Worm (Caenorhabditis elegans): ENCODE measurements around the gene W04B5.8.

Gene W04B5.8

DNA sequence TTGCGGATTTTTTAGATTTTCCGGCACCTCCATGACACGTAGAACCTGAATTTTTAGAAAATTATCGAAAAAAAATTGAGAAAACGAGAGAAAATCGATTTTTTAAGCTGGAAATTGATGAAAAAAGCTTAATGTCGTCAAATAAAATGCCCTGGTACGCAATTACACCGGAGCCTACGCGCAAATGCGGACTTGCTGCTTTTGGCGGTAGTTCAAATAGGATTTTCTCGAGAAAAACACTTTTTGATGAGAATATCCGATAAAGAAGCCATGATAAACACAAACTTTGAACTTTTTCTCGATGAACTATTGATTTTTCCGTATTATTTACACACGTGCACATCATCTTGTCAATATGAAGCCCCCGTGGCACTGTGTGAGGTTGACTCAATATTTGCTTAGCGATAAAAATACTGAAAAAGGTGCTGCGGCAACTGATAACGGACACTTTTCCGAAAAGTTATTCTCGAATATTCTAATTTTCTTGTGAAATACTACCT, 7.9 kb upstream of the W04B5.8 start, which contains the start of the genes W04B5.5 and W04B5.3 (continued):
- TF ChIP-seq F26F4.8 (GFP tag; conservative IDR thresholded peaks at IDR 0.05) (no peak), ceh-44 (GFP tag; IDR thresholded peaks at IDR 0.05) (no peak), lin-29 (GFP tag; IDR thresholded peaks at IDR 0.05) (no peak), nhr-48 (tag; optimal IDR thresholded peaks at IDR 0.05) (no peak), F49E8.2 (tag; optimal IDR thresholded peaks at IDR 0.05; ENCODE audit: borderline replicate concordance) (no peak), cey-2 (tag; optimal IDR thresholded peaks at IDR 0.05; ENCODE audit: borderline replicate concordance, insufficient read depth) (no peak), lin-15B (tag; optimal IDR thresholded peaks at IDR 0.05) (no peak), daf-16 (GFP tag; optimal IDR thresholded peaks at IDR 0.05) (peak in 1 of 2 experiments; percentile 23), daf-16 (tag; optimal IDR thresholded peaks at IDR 0.05) (peak; percentile 97), mep-1 (tag; optimal IDR thresholded peaks at IDR 0.05) (peak; percentile 37), unc-39 (tag; optimal IDR thresholded peaks at IDR 0.05) (no peak), ceh-20 (GFP tag; IDR thresholded peaks at IDR 0.05) (no peak), daf-8 (GFP tag; IDR thresholded peaks at IDR 0.05) (no peak), madf-5 (GFP tag; IDR thresholded peaks at IDR 0.05) (no peak), nhr-111 (GFP tag; optimal IDR thresholded peaks at IDR 0.05) (no peak), gei-8 (GFP tag; optimal IDR thresholded peaks at IDR 0.05) (no peak), ceh-32 (tag; optimal IDR thresholded peaks at IDR 0.05; ENCODE audit: poor library complexity) (no peak), dve-1 (tag; optimal IDR thresholded peaks at IDR 0.05; ENCODE audit: insufficient read depth) (peak; percentile 67), fkh-10 (GFP tag; optimal IDR thresholded peaks at IDR 0.05) (no peak), lin-38 (GFP tag; IDR thresholded peaks at IDR 0.05) (peak; percentile 65), lsy-2 (tag; optimal IDR thresholded peaks at IDR 0.05) (peak in 1 of 2 experiments; percentile 62), ZK546.5 (tag; optimal IDR thresholded peaks at IDR 0.05) (no peak), aha-1 (tag) (peak; percentile 62), tra-1 (GFP tag; IDR thresholded peaks at IDR 0.05) (no peak), mes-2 (tag; optimal IDR thresholded peaks at IDR 0.05; ENCODE audit: poor library complexity, severe bottlenecking) (peak; percentile 63), zag-1 (tag; optimal IDR thresholded peaks at IDR 0.05) (no peak), ztf-7 (tag; optimal IDR thresholded peaks at IDR 0.05) (no peak), pha-4 (GFP tag; IDR thresholded peaks at IDR 0.05) (peak; percentile 60), pha-4 (tag; optimal IDR thresholded peaks at IDR 0.05) (no peak), ceh-82 (tag; optimal IDR thresholded peaks at IDR 0.05) (no peak), hmg-1.1 (GFP tag; IDR thresholded peaks at IDR 0.05) (no peak), snpc-4 (tag; optimal IDR thresholded peaks at IDR 0.05) (no peak), nhr-237 (tag; optimal IDR thresholded peaks at IDR 0.05) (no peak), mdt-29 (GFP tag; IDR thresholded peaks at IDR 0.05) (0 out of 2 replicates have a peak, but pooled peaks have one; percentile 14), nhr-42 (GFP tag; IDR thresholded peaks at IDR 0.05) (no peak), mxl-3 (GFP tag; optimal IDR thresholded peaks at IDR 0.05) (peak; percentile 20), nhr-11 (tag; optimal IDR thresholded peaks at IDR 0.05) (no peak), lin-1 (GFP tag; IDR thresholded peaks at IDR 0.05) (no peak), F37D6.2 (tag; optimal IDR thresholded peaks at IDR 0.05) (no peak), hlh-11 (tag; optimal IDR thresholded peaks at IDR 0.05) (peak; percentile 57), lir-3 (tag; optimal IDR thresholded peaks at IDR 0.05) (no peak), ztf-11 (tag; optimal IDR thresholded peaks at IDR 0.05) (no peak), skn-1 (tag; optimal IDR thresholded peaks at IDR 0.05) (no peak), Y105C5A.15 (GFP tag; IDR thresholded peaks at IDR 0.05) (no peak), nhr-6 (tag; optimal IDR thresholded peaks at IDR 0.05) (peak; percentile 9), madf-9 (GFP tag; conservative IDR thresholded peaks at IDR 0.05) (no peak), zip-11 (GFP tag; IDR thresholded peaks at IDR 0.05) (no peak), ceh-62 (tag; optimal IDR thresholded peaks at IDR 0.05) (no peak), mdl-1 (tag; optimal IDR thresholded peaks at IDR 0.05) (peak in 1 of 2 experiments; percentile 51)
